Worm (Caenorhabditis elegans): ENCODE measurements around the gene lgc-44.

DNA sequence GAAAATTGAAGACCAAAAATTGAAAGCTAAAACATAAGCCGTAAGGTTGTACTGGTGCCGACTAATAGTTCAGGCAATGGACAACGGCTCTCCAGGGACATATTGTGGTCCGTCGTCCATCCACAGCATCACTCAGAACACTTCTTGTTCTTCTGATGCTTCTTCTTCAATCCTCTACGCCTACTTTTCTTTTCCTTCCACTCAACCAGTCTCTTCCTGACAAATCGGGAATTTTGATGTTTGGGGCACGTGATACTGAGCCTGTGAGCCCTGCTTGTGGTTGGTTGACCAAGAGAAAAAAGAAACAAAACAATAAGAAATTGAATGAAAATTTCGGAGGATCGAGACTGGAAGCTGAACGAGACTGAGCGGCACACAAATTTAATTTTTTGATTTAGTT is 51.1 kb downstream of the lgc-44 start:
- no peak for TF ChIP-seq him-1 (tag; optimal IDR thresholded peaks at IDR 0.05)
- no peak for TF ChIP-seq W03F9.2 (tag; optimal IDR thresholded peaks at IDR 0.05)
